Worm (Caenorhabditis elegans) whole organism, L2 larva: ENCODE measurements around the gene bath-20.

Experiments used
- R02D3.7 ChIP-seq: fragments of 150-350 bp; optimal IDR thresholded peaks from 2 replicates; lab custom pipeline; 2014; ENCODE audit warnings: missing biosample characterization, missing genetic modification characterization
- egl-27 ChIP-seq: sonication (generic microtip); optimal IDR thresholded peaks from 3 replicates; lab custom pipeline; 2017; ENCODE audit warnings: missing biosample characterization, missing genetic modification reagents, missing genetic modification characterization
- lin-13 ChIP-seq: fragments of 150-350 bp; optimal IDR thresholded peaks from 2 replicates; lab custom pipeline; 2014; ENCODE audit warnings: missing biosample characterization, missing genetic modification reagents, missing genetic modification characterization
- lin-39 ChIP-seq: fragments of 150-350 bp; optimal IDR thresholded peaks from 2 replicates; lab custom pipeline; 2014; ENCODE audit warnings: missing biosample characterization, missing genetic modification reagents, missing genetic modification characterization
- nhr-23 ChIP-seq: fragments of 150-350 bp; optimal IDR thresholded peaks from 2 replicates; lab custom pipeline; 2014; ENCODE audit warnings: missing biosample characterization, missing genetic modification reagents, missing genetic modification characterization
- nhr-237 ChIP-seq: fragments of 150-350 bp; optimal IDR thresholded peaks from 2 replicates; lab custom pipeline; 2014; ENCODE audit warnings: missing biosample characterization, missing genetic modification characterization
- skn-1 ChIP-seq: sonication (generic microtip); optimal IDR thresholded peaks from 2 replicates; lab custom pipeline; 2017; ENCODE audit warnings: missing biosample characterization, missing genetic modification characterization
- zag-1 ChIP-seq: fragments of 150-350 bp; optimal IDR thresholded peaks from 2 replicates; lab custom pipeline; 2014; ENCODE audit warnings: missing biosample characterization, missing genetic modification characterization

ce11 chrII:2012698-2013097 lies 29.6 kb downstream of the bath-20 start, which contains the start of gene F59H6.15:
- TF ChIP-seq egl-27 (tag; lab: Kevin White, UChicago) = no peak
- no peak for TF ChIP-seq R02D3.7 (tag; lab: Kevin White, UChicago)
- no peak for TF ChIP-seq zag-1 (tag; lab: Kevin White, UChicago)
- TF ChIP-seq lin-13 = no peak
- no peak for TF ChIP-seq skn-1 (tag; lab: Kevin White, UChicago)
- TF ChIP-seq nhr-237 (tag; lab: Kevin White, UChicago) = no peak
- no peak for TF ChIP-seq lin-39 (tag; lab: Kevin White, UChicago)
- no peak for TF ChIP-seq nhr-23 (tag; lab: Kevin White, UChicago)
